ENCODE assay signal across 2 fruit fly cellular contexts in genomic region chr3L:1033688-1034087, dm6.
TF ChIP-seq lines count a peak whose summit lies in the region.

No protein-coding gene starts in this region.

- TF ChIP-seq CTCF in whole organism, embryonic (GFP tag; optimal IDR thresholded peaks at IDR 0.05; lab: Kevin White, UChicago) = no peak

TF ChIP-seq in whole organism, embryonic, 481 proteins besides CTCF, POLR2A, EP300 and RAD21:
- peak; percentile 80 for TF ChIP-seq Hr39 (optimal IDR thresholded peaks at IDR 0.05; lab: Kevin White, UChicago)
- TF ChIP-seq crol (GFP tag; IDR thresholded peaks at IDR 0.05; lab: Robert Waterston, UW) = 0 out of 2 replicates have a peak, but pooled peaks have one; percentile 17
- TF ChIP-seq CG12104 (GFP tag; optimal IDR thresholded peaks at IDR 0.05; lab: Kevin White, UChicago) = no peak
- TF ChIP-seq CG12391 (tag; optimal IDR thresholded peaks at IDR 0.05; lab: Kevin White, UChicago) = no peak
- 0 out of 2 replicates have a peak, but pooled peaks have one; percentile 10 for TF ChIP-seq Awh (GFP tag; IDR thresholded peaks at IDR 0.05; lab: Robert Waterston, UW)
- no peak for TF ChIP-seq CG10274 (GFP tag; optimal IDR thresholded peaks at IDR 0.05; lab: Kevin White, UChicago)
- no peak for TF ChIP-seq lmd (GFP tag; IDR thresholded peaks at IDR 0.05; lab: Robert Waterston, UW)
- TF ChIP-seq CG8281 (tag; optimal IDR thresholded peaks at IDR 0.05; lab: Kevin White, UChicago) = no peak
- TF ChIP-seq Mad (GFP tag; optimal IDR thresholded peaks at IDR 0.05; lab: Kevin White, UChicago) = no peak
- TF ChIP-seq grn (GFP tag; optimal IDR thresholded peaks at IDR 0.05; lab: Kevin White, UChicago) = no peak
- no peak for TF ChIP-seq Bgb (GFP tag; IDR thresholded peaks at IDR 0.05; lab: Robert Waterston, UW; ENCODE audit: partially characterized antibody)
- TF ChIP-seq CG10431 (GFP tag; optimal IDR thresholded peaks at IDR 0.05; lab: Kevin White, UChicago) = no peak

TF ChIP-seq in whole organism, wandering third instar larva, 38 proteins besides CTCF, POLR2A, EP300 and RAD21:
- TF ChIP-seq jim (GFP tag; optimal IDR thresholded peaks at IDR 0.05; lab: Kevin White, UChicago) (no peak), Dfd (GFP tag; optimal IDR thresholded peaks at IDR 0.05; lab: Kevin White, UChicago) (peak; percentile 97), Jra (GFP tag; optimal IDR thresholded peaks at IDR 0.05; lab: Kevin White, UChicago) (no peak), Abd-B (GFP tag; optimal IDR thresholded peaks at IDR 0.05; lab: Kevin White, UChicago) (no peak)

Comparison
In these comparisons a context has a peak if more than half of its experiments do, and no peak if none do; other contexts are left out.
1. Of the 10 proteins assayed by ChIP-seq in both whole organism, embryonic and whole organism, wandering third instar larva: peak only in whole organism, embryonic: none; only in whole organism, wandering third instar larva: Dfd; in both: none; in neither: 9.